Worm (Caenorhabditis elegans) whole organism, late embryonic: Measurements from ENCODE around the gene F19B10.2.

Experiments used
- ama-1 ChIP-seq: fragments of 150-350 bp; optimal IDR thresholded peaks from 2 replicates; lab custom pipeline; 2014
- ceh-19 ChIP-seq: fragments of 200-800 bp; sonication (Bioruptor generic); optimal IDR thresholded peaks from 2 replicates; lab custom pipeline; 2018; ENCODE audit warnings: mild to moderate bottlenecking, missing genetic modification characterization, missing compliant biosample characterization
- fkh-10 ChIP-seq: fragments of 150-350 bp; optimal IDR thresholded peaks from 2 replicates; lab custom pipeline; 2014; ENCODE audit warnings: missing biosample characterization, missing genetic modification reagents, missing genetic modification characterization
- pat-9 ChIP-seq: fragments of 200-800 bp; sonication (Bioruptor generic); optimal IDR thresholded peaks from 2 replicates; lab custom pipeline; 2018; ENCODE audit warnings: mild to moderate bottlenecking, missing genetic modification characterization, moderate library complexity, missing compliant biosample characterization
- pqm-1 ChIP-seq: sonication (generic microtip); optimal IDR thresholded peaks from 2 replicates; lab custom pipeline; 2016; ENCODE audit warnings: missing genetic modification characterization, missing compliant biosample characterization
- syd-9 ChIP-seq: sonication (generic microtip); optimal IDR thresholded peaks from 2 replicates; lab custom pipeline; 2016; ENCODE audit warnings: mild to moderate bottlenecking, missing genetic modification characterization, moderate library complexity, missing compliant biosample characterization

- TF ChIP-seq fkh-10 (GFP tag; lab: Kevin White, UChicago) = no peak
- TF ChIP-seq syd-9 (tag; lab: Kevin White, UChicago) = no peak
- no peak for TF ChIP-seq ceh-19 (GFP tag; lab: Kevin White, UChicago)
- TF ChIP-seq pat-9 = no peak
- TF ChIP-seq ama-1 (lab: Kevin White, UChicago) = no peak
- no peak for TF ChIP-seq pqm-1 (tag; lab: Kevin White, UChicago)
Measured at ce11 chrII:3665181-3665580, 10.1 kb upstream of the F19B10.2 start.
